Fruit fly (Drosophila melanogaster) whole organism, embryonic: ENCODE results near the gene Spn88Ea.

Source experiments
- Adf1 ChIP-seq: fragments of 200-800 bp; sonication (Bioruptor generic); IDR thresholded peaks from 2 replicates; pipeline ENCODE4 v1.3.6; 2022; ENCODE audit warnings: missing biosample characterization, missing genetic modification characterization
- Awh ChIP-seq: fragments of 200-800 bp; sonication (Bioruptor generic); IDR thresholded peaks from 2 replicates; pipeline ENCODE4, ENCODE4 v1.3.6; 2022; ENCODE audit warnings: missing biosample characterization, missing genetic modification characterization
- Bdp1 ChIP-seq: fragments of 200-800 bp; sonication (Bioruptor generic); optimal IDR thresholded peaks from 3 replicates; lab custom pipeline; 2016; ENCODE audit warnings: missing biosample characterization, missing genetic modification characterization
- CG11093 ChIP-seq: fragments of 200-800 bp; sonication (Bioruptor generic); IDR thresholded peaks from 3 replicates; pipeline ENCODE4 v1.3.6; 2022; ENCODE audit warnings: missing biosample characterization, missing genetic modification characterization
- CG12071 ChIP-seq: fragments of 200-800 bp; sonication (Bioruptor generic); optimal IDR thresholded peaks from 3 replicates; lab custom pipeline; 2018; ENCODE audit warnings: missing biosample characterization, mild to moderate bottlenecking, missing genetic modification characterization
- CG12219 ChIP-seq: fragments of 200-800 bp; sonication (Bioruptor generic); optimal IDR thresholded peaks from 3 replicates; lab custom pipeline; 2018; ENCODE audit warnings: missing biosample characterization, mild to moderate bottlenecking, missing genetic modification characterization
- CG12236 ChIP-seq: fragments of 200-800 bp; sonication (Bioruptor generic); optimal IDR thresholded peaks from 2 replicates; lab custom pipeline; 2016; ENCODE audit warnings: missing biosample characterization, missing genetic modification characterization
- CG13123 ChIP-seq: fragments of 200-800 bp; sonication (Bioruptor generic); optimal IDR thresholded peaks from 2 replicates; lab custom pipeline; 2016; ENCODE audit warnings: missing biosample characterization, missing genetic modification characterization
- CG13894 ChIP-seq: fragments of 200-800 bp; sonication (Bioruptor generic); optimal IDR thresholded peaks from 3 replicates; lab custom pipeline; 2018; ENCODE audit warnings: missing biosample characterization, mild to moderate bottlenecking, missing genetic modification characterization, moderate library complexity
- CG14667 ChIP-seq: fragments of 200-800 bp; sonication (Bioruptor generic); IDR thresholded peaks from 2 replicates; pipeline ENCODE4 v1.3.6; 2022; ENCODE audit warnings: missing biosample characterization, missing genetic modification characterization
- CG15601 ChIP-seq: fragments of 200-800 bp; sonication (Bioruptor generic); optimal IDR thresholded peaks from 3 replicates; lab custom pipeline; 2019; ENCODE audit warnings: missing biosample characterization, mild to moderate bottlenecking, missing genetic modification characterization, moderate library complexity
- CG17829 ChIP-seq: fragments of 200-800 bp; optimal IDR thresholded peaks from 2 replicates; lab custom pipeline; 2019; ENCODE audit warnings: missing biosample characterization, mild to moderate bottlenecking, missing genetic modification characterization, moderate library complexity
- CG2678 ChIP-seq: fragments of 200-800 bp; sonication (Bioruptor generic); optimal IDR thresholded peaks from 3 replicates; lab custom pipeline; 2019; ENCODE audit warnings: missing biosample characterization, mild to moderate bottlenecking, missing genetic modification characterization, moderate library complexity
- CG31224 ChIP-seq: fragments of 200-800 bp; sonication (Bioruptor generic); IDR thresholded peaks from 2 replicates; pipeline ENCODE4 v1.3.6; 2022; ENCODE audit warnings: missing biosample characterization, missing genetic modification characterization
- CG32767 ChIP-seq: fragments of 200-800 bp; sonication (Bioruptor generic); IDR thresholded peaks from 2 replicates; pipeline ENCODE4 v1.3.6; 2022; ENCODE audit warnings: missing biosample characterization, missing genetic modification characterization
- CG3407 ChIP-seq: fragments of 200-800 bp; sonication (Bioruptor generic); optimal IDR thresholded peaks from 2 replicates; lab custom pipeline; 2018; ENCODE audit warnings: missing biosample characterization, mild to moderate bottlenecking, missing genetic modification characterization
- CG3847 ChIP-seq: fragments of 200-800 bp; sonication (Bioruptor generic); IDR thresholded peaks from 2 replicates; pipeline ENCODE4 v1.3.6; 2022; ENCODE audit warnings: missing biosample characterization, missing genetic modification characterization
- CG4360 ChIP-seq: fragments of 200-800 bp; sonication (Bioruptor generic); IDR thresholded peaks from 2 replicates; pipeline ENCODE4 v1.3.6; 2022; ENCODE audit warnings: missing biosample characterization, missing genetic modification characterization
- CG4404 ChIP-seq: fragments of 200-800 bp; sonication (Bioruptor generic); IDR thresholded peaks from 2 replicates; pipeline ENCODE4 v1.3.6; 2022; ENCODE audit warnings: missing biosample characterization, missing genetic modification characterization
- CG6683 ChIP-seq: fragments of 200-800 bp; sonication (Bioruptor generic); optimal IDR thresholded peaks from 2 replicates; lab custom pipeline; 2017; ENCODE audit warnings: missing biosample characterization, mild to moderate bottlenecking, missing genetic modification characterization, missing genetic modification reagents
- CG6689 ChIP-seq: fragments of 200-800 bp; sonication (Bioruptor generic); IDR thresholded peaks from 2 replicates; pipeline ENCODE4 v1.3.6; 2022; ENCODE audit warnings: missing biosample characterization, missing genetic modification characterization
- CG7556 ChIP-seq: fragments of 200-800 bp; sonication (Bioruptor generic); optimal IDR thresholded peaks from 2 replicates; lab custom pipeline; 2017; ENCODE audit warnings: missing biosample characterization, mild to moderate bottlenecking, missing genetic modification characterization
- CHES-1-like ChIP-seq: fragments of 200-800 bp; sonication (Bioruptor generic); optimal IDR thresholded peaks from 2 replicates; lab custom pipeline; 2016; ENCODE audit warnings: missing biosample characterization, missing genetic modification characterization
- CrebB ChIP-seq: fragments of 200-800 bp; sonication (Bioruptor generic); optimal IDR thresholded peaks from 3 replicates; lab custom pipeline; 2018; ENCODE audit warnings: missing biosample characterization, mild to moderate bottlenecking, missing genetic modification characterization
- Dek ChIP-seq: fragments of 200-800 bp; sonication (Bioruptor generic); optimal IDR thresholded peaks from 3 replicates; lab custom pipeline; 2019; ENCODE audit warnings: missing biosample characterization, mild to moderate bottlenecking, missing genetic modification characterization, moderate library complexity
- HHEX ChIP-seq: fragments of 200-800 bp; sonication (Bioruptor generic); optimal IDR thresholded peaks from 3 replicates; lab custom pipeline; 2017; ENCODE audit warnings: missing biosample characterization, mild to moderate bottlenecking, missing genetic modification characterization, missing genetic modification reagents
- HmgD ChIP-seq: fragments of 200-800 bp; sonication (Bioruptor generic); optimal IDR thresholded peaks from 3 replicates; lab custom pipeline; 2016; ENCODE audit warnings: missing biosample characterization, missing genetic modification characterization
- Jarid2 ChIP-seq: fragments of 200-800 bp; sonication (Bioruptor generic); optimal IDR thresholded peaks from 3 replicates; lab custom pipeline; 2017; ENCODE audit warnings: mild to moderate bottlenecking, missing biosample characterization, missing genetic modification reagents, missing genetic modification characterization
- Lpt ChIP-seq: fragments of >200 bp; optimal IDR thresholded peaks from 2 replicates; lab custom pipeline; 2018; ENCODE audit warnings: missing biosample characterization, missing genetic modification characterization
- MTF-1 ChIP-seq: fragments of 200-800 bp; sonication (Bioruptor generic); optimal IDR thresholded peaks from 2 replicates; lab custom pipeline; 2018; ENCODE audit warnings: missing biosample characterization, mild to moderate bottlenecking, missing genetic modification characterization, borderline replicate concordance
- Six4 ChIP-seq: fragments of 200-800 bp; sonication (Bioruptor generic); optimal IDR thresholded peaks from 2 replicates; lab custom pipeline; 2016; ENCODE audit warnings: missing biosample characterization, missing genetic modification characterization
- Vsx1 ChIP-seq: fragments of 200-800 bp; sonication (Bioruptor generic); optimal IDR thresholded peaks from 2 replicates; lab custom pipeline; 2017; ENCODE audit warnings: missing biosample characterization, mild to moderate bottlenecking, missing genetic modification characterization, missing genetic modification reagents
- aop ChIP-seq: fragments of 200-800 bp; sonication (Bioruptor generic); IDR thresholded peaks from 2 replicates; pipeline ENCODE4 v1.3.6; 2022; ENCODE audit warnings: missing biosample characterization, missing genetic modification characterization
- bbx ChIP-seq: fragments of 200-800 bp; sonication (Bioruptor generic); IDR thresholded peaks from 2 replicates; pipeline ENCODE4 v1.3.6; 2022; ENCODE audit warnings: missing biosample characterization, missing genetic modification characterization; ENCODE audit not compliant: partially characterized antibody
- chn ChIP-seq: fragments of 200-800 bp; sonication (Bioruptor generic); optimal IDR thresholded peaks from 2 replicates; lab custom pipeline; 2016; ENCODE audit warnings: missing biosample characterization, missing genetic modification characterization
- disco-r ChIP-seq: fragments of 200-800 bp; sonication (Bioruptor generic); optimal IDR thresholded peaks from 2 replicates; lab custom pipeline; 2016; ENCODE audit warnings: missing biosample characterization, missing genetic modification characterization
- fu2 ChIP-seq: fragments of 200-800 bp; sonication (Bioruptor generic); optimal IDR thresholded peaks from 2 replicates; lab custom pipeline; 2016; ENCODE audit warnings: missing biosample characterization, missing genetic modification characterization
- gt ChIP-seq: fragments of 200-800 bp; sonication (Bioruptor generic); IDR thresholded peaks from 2 replicates; pipeline ENCODE4 v1.3.6; 2022; ENCODE audit warnings: missing biosample characterization, missing genetic modification characterization
- jing ChIP-seq: fragments of 200-800 bp; sonication (Bioruptor generic); optimal IDR thresholded peaks from 2 replicates; lab custom pipeline; 2018; ENCODE audit warnings: missing biosample characterization, mild to moderate bottlenecking, missing genetic modification characterization
- mam ChIP-seq: fragments of 200-800 bp; sonication (Bioruptor generic); optimal IDR thresholded peaks from 3 replicates; lab custom pipeline; 2016; ENCODE audit warnings: missing biosample characterization, missing genetic modification characterization
- nau ChIP-seq: fragments of 200-800 bp; sonication (Bioruptor generic); optimal IDR thresholded peaks from 3 replicates; lab custom pipeline; 2017; ENCODE audit warnings: missing biosample characterization, mild to moderate bottlenecking, missing genetic modification characterization, missing genetic modification reagents
- peb ChIP-seq: fragments of 200-800 bp; sonication (Bioruptor generic); IDR thresholded peaks from 2 replicates; pipeline ENCODE4 v1.3.6; 2022; ENCODE audit warnings: missing biosample characterization, missing genetic modification characterization
- sens-2 ChIP-seq: fragments of 200-800 bp; sonication (Bioruptor generic); IDR thresholded peaks from 2 replicates; pipeline ENCODE4 v1.3.6; 2022; ENCODE audit warnings: missing biosample characterization, missing genetic modification characterization
- stc ChIP-seq: fragments of 200-800 bp; sonication (Bioruptor generic); IDR thresholded peaks from 2 replicates; pipeline ENCODE4 v1.3.6; 2022; ENCODE audit warnings: missing biosample characterization, missing genetic modification characterization
- sug ChIP-seq: fragments of 200-800 bp; optimal IDR thresholded peaks from 2 replicates; lab custom pipeline; 2019; ENCODE audit warnings: missing biosample characterization, mild to moderate bottlenecking, missing genetic modification characterization, moderate library complexity
- tio ChIP-seq: fragments of 200-800 bp; sonication (Bioruptor generic); optimal IDR thresholded peaks from 2 replicates; lab custom pipeline; 2017; ENCODE audit warnings: missing biosample characterization, missing genetic modification characterization, inconsistent platforms
- tup ChIP-seq: fragments of 200-800 bp; sonication (Bioruptor generic); optimal IDR thresholded peaks from 2 replicates; lab custom pipeline; 2016; ENCODE audit warnings: missing biosample characterization, mild to moderate bottlenecking, missing genetic modification characterization, moderate library complexity
- usp ChIP-seq: fragments of >200 bp; optimal IDR thresholded peaks from 2 replicates; lab custom pipeline; 2017; ENCODE audit warnings: missing biosample characterization, missing genetic modification characterization
- vvl ChIP-seq: fragments of 200-800 bp; sonication (Bioruptor generic); IDR thresholded peaks from 2 replicates; pipeline ENCODE4 v1.3.6; 2022; ENCODE audit warnings: missing biosample characterization, missing genetic modification characterization

Spn88Ea gene

DNA sequence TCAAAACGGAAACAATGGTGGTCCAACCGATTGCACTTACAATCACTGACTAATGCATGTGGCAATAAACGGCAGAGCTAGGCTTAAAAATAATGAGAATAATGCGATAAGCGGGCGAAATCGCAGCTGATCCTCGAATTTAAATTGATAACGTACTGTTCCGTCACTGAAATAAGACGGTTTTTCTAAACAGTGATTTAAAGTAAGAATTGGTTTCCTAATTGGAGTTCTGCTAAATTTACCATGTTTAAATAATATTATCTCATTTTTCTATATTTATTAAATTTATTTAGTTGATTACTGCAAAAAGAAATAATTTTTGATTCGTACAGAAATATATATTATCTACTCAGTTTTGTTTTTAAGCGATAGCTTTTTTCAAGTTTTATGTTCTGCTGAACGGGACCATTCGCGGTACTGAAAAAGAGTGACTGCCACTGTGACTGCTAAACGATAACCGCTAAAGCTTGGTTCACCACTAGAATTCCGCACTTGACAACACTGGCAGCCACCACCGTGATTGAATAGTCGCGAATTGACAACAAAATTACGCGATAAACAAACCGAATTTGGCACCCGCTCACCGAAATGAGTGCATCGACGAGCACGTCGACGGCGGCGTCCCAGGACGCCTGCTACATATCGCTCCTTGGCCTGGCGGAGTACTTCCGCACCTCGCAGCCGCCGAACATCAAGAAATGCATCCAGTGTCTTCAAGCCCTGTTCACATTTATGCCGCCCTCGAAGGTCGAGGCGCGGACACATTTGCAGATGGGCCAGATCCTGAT lies 2.7 kb upstream of the Spn88Ea start, which contains the start of the genes Spn88Eb and Mau2 (continued):
- TF ChIP-seq CG4360 (no peak), sug (peak; percentile 80), CG7556 (GFP tag; lab: Kevin White, UChicago) (peak; percentile 59), CG32767 (GFP tag; lab: Robert Waterston, UW) (0 out of 2 replicates have a peak, but pooled peaks have one; percentile 52), Vsx1 (GFP tag; lab: Kevin White, UChicago) (no peak), CG3407 (GFP tag; lab: Kevin White, UChicago) (peak; percentile 31), Six4 (GFP tag; lab: Kevin White, UChicago) (peak; percentile 38), CG2678 (tag; lab: Kevin White, UChicago) (no peak), fu2 (GFP tag; lab: Kevin White, UChicago) (peak; percentile 52), Dek (peak; percentile 55), vvl (GFP tag; lab: Robert Waterston, UW) (peak; percentile 83), CHES-1-like (peak; percentile 78), CG4404 (GFP tag; lab: Robert Waterston, UW) (peak; percentile 59), Lpt (GFP tag; lab: Kevin White, UChicago) (no peak), CG17829 (tag; lab: Kevin White, UChicago) (peak; percentile 77), Jarid2 (no peak), jing (GFP tag; lab: Kevin White, UChicago) (no peak), Adf1 (GFP tag; lab: Robert Waterston, UW) (peak; percentile 49; the same call in 1 of the 2 replicates), CG31224 (GFP tag; lab: Robert Waterston, UW) (peak; percentile 70), tio (GFP tag; lab: Kevin White, UChicago) (no peak), stc (peak; percentile 56; the same call in 1 of the 2 replicates), gt (GFP tag; lab: Robert Waterston, UW) (no peak), bbx (GFP tag; lab: Robert Waterston, UW) (peak; percentile 59; the same call in 1 of the 2 replicates), CG13894 (tag; lab: Kevin White, UChicago) (no peak), Awh (peak; percentile 24; the same call in 1 of the 2 replicates), tup (GFP tag; lab: Kevin White, UChicago) (peak; percentile 24), CG6683 (GFP tag; lab: Kevin White, UChicago) (peak; percentile 23), CG6689 (GFP tag; lab: Robert Waterston, UW) (0 out of 2 replicates have a peak, but pooled peaks have one; percentile 34), HHEX (GFP tag; lab: Kevin White, UChicago) (peak; percentile 42), disco-r (GFP tag; lab: Kevin White, UChicago) (peak; percentile 1), CG3847 (GFP tag; lab: Robert Waterston, UW) (peak; percentile 91), CG13123 (GFP tag; lab: Kevin White, UChicago) (peak; percentile 37), chn (GFP tag; lab: Kevin White, UChicago) (peak; percentile 75), CG12071 (no peak), Bdp1 (GFP tag; lab: Kevin White, UChicago) (peak; percentile 56), CrebB (peak; percentile 22), MTF-1 (peak; percentile 4), mam (GFP tag; lab: Kevin White, UChicago) (peak; percentile 80), sens-2 (GFP tag; lab: Robert Waterston, UW) (peak; percentile 40; the same call in 1 of the 2 replicates), usp (GFP tag; lab: Kevin White, UChicago) (no peak), CG15601 (tag; lab: Kevin White, UChicago) (peak; percentile 96), nau (GFP tag; lab: Kevin White, UChicago) (no peak), CG12219 (no peak), peb (0 out of 2 replicates have a peak, but pooled peaks have one; percentile 33), CG12236 (GFP tag; lab: Kevin White, UChicago) (no peak), CG11093 (no peak; the same call in 2 of the 3 replicates), CG14667 (peak; percentile 82), HmgD (GFP tag; lab: Kevin White, UChicago) (peak; percentile 64), aop (no peak)
